Worm (Caenorhabditis elegans) whole organism, L2 larva: ENCODE measurements around the gene fzr-1.

Experiments
- R02D3.7 ChIP-seq: fragments of 150-350 bp; optimal IDR thresholded peaks from 2 replicates; lab custom pipeline; 2014; ENCODE audit warnings: missing biosample characterization, missing genetic modification characterization
- Y55F3AM.14 ChIP-seq: fragments of 200-800 bp; sonication (Bioruptor generic); optimal IDR thresholded peaks from 2 replicates; lab custom pipeline; 2018; ENCODE audit warnings: mild to moderate bottlenecking, missing genetic modification characterization, missing compliant biosample characterization
- ZK546.5 ChIP-seq: sonication (generic microtip); optimal IDR thresholded peaks from 2 replicates; lab custom pipeline; 2017; ENCODE audit warnings: missing biosample characterization, missing genetic modification characterization
- alr-1 ChIP-seq: fragments of 150-350 bp; optimal IDR thresholded peaks from 2 replicates; lab custom pipeline; 2014; ENCODE audit warnings: missing biosample characterization, missing genetic modification characterization
- aly-2 ChIP-seq: fragments of 150-350 bp; optimal IDR thresholded peaks from 2 replicates; lab custom pipeline; 2014; ENCODE audit warnings: missing biosample characterization, missing genetic modification characterization
- ama-1 ChIP-seq: fragments of 150-350 bp; optimal IDR thresholded peaks from 2 replicates; lab custom pipeline; 2018; ENCODE audit warnings: inconsistent platforms
- ceh-16 ChIP-seq: fragments of 150-350 bp; optimal IDR thresholded peaks from 2 replicates; lab custom pipeline; 2014; ENCODE audit warnings: missing biosample characterization, missing genetic modification characterization
- ceh-82 ChIP-seq: fragments of 150-350 bp; optimal IDR thresholded peaks from 2 replicates; lab custom pipeline; 2014; ENCODE audit warnings: missing biosample characterization, missing genetic modification characterization
- crh-2 ChIP-seq: sonication (generic microtip); optimal IDR thresholded peaks from 2 replicates; lab custom pipeline; 2017; ENCODE audit warnings: missing biosample characterization, missing genetic modification characterization
- egl-27 ChIP-seq: sonication (generic microtip); optimal IDR thresholded peaks from 3 replicates; lab custom pipeline; 2017; ENCODE audit warnings: missing biosample characterization, missing genetic modification reagents, missing genetic modification characterization
- elt-1 ChIP-seq: fragments of 150-350 bp; optimal IDR thresholded peaks from 2 replicates; lab custom pipeline; 2014; ENCODE audit warnings: missing biosample characterization, missing genetic modification characterization
- elt-3 ChIP-seq: sonication (generic microtip); optimal IDR thresholded peaks from 2 replicates; lab custom pipeline; 2017; ENCODE audit warnings: missing biosample characterization, missing genetic modification characterization
- gmeb-1 ChIP-seq: fragments of 150-350 bp; optimal IDR thresholded peaks from 2 replicates; lab custom pipeline; 2014; ENCODE audit warnings: missing biosample characterization, missing genetic modification characterization
- lin-13 ChIP-seq: fragments of 150-350 bp; optimal IDR thresholded peaks from 2 replicates; lab custom pipeline; 2014; ENCODE audit warnings: missing biosample characterization, missing genetic modification reagents, missing genetic modification characterization
- lin-39 ChIP-seq: fragments of 150-350 bp; optimal IDR thresholded peaks from 2 replicates; lab custom pipeline; 2014; ENCODE audit warnings: missing biosample characterization, missing genetic modification reagents, missing genetic modification characterization
- lsy-2 ChIP-seq, 2 experiments: fragments of 150-350 bp in 1 of 2; sonication (generic microtip) in 1 of 2; optimal IDR thresholded peaks; 2 replicates each; lab custom pipeline; 2014 to 2017; ENCODE audit warnings: missing biosample characterization in 2 of 2, missing genetic modification characterization in 2 of 2
- mbf-1 ChIP-seq: sonication (generic microtip); optimal IDR thresholded peaks from 2 replicates; lab custom pipeline; 2017; ENCODE audit warnings: missing biosample characterization, missing genetic modification characterization
- nhr-11 ChIP-seq: fragments of 150-350 bp; optimal IDR thresholded peaks from 2 replicates; lab custom pipeline; 2014; ENCODE audit warnings: missing biosample characterization, missing genetic modification characterization
- nhr-12 ChIP-seq: fragments of 150-350 bp; optimal IDR thresholded peaks from 2 replicates; lab custom pipeline; 2014; ENCODE audit warnings: missing biosample characterization, missing genetic modification characterization
- nhr-21 ChIP-seq: fragments of 150-350 bp; optimal IDR thresholded peaks from 2 replicates; lab custom pipeline; 2014; ENCODE audit warnings: missing biosample characterization, missing genetic modification characterization
- nhr-23 ChIP-seq: fragments of 150-350 bp; optimal IDR thresholded peaks from 2 replicates; lab custom pipeline; 2014; ENCODE audit warnings: missing biosample characterization, missing genetic modification reagents, missing genetic modification characterization
- nhr-237 ChIP-seq: fragments of 150-350 bp; optimal IDR thresholded peaks from 2 replicates; lab custom pipeline; 2014; ENCODE audit warnings: missing biosample characterization, missing genetic modification characterization
- nhr-6 ChIP-seq: fragments of 150-350 bp; optimal IDR thresholded peaks from 2 replicates; lab custom pipeline; 2014; ENCODE audit warnings: missing biosample characterization, missing genetic modification characterization
- nhr-77 ChIP-seq: fragments of 150-350 bp; optimal IDR thresholded peaks from 2 replicates; lab custom pipeline; 2014; ENCODE audit warnings: missing biosample characterization, missing genetic modification characterization
- sem-4 ChIP-seq: fragments of 150-350 bp; optimal IDR thresholded peaks from 2 replicates; lab custom pipeline; 2014; ENCODE audit warnings: missing biosample characterization, missing genetic modification reagents, missing genetic modification characterization
- skn-1 ChIP-seq: sonication (generic microtip); optimal IDR thresholded peaks from 2 replicates; lab custom pipeline; 2017; ENCODE audit warnings: missing biosample characterization, missing genetic modification characterization
- sma-3 ChIP-seq: sonication (generic microtip); optimal IDR thresholded peaks from 2 replicates; lab custom pipeline; 2016; ENCODE audit warnings: missing genetic modification reagents, missing genetic modification characterization, missing compliant biosample characterization
- sma-9 ChIP-seq, 2 experiments: fragments of 150-350 bp in 1 of 2; sonication (generic microtip) in 1 of 2; optimal IDR thresholded peaks; 2 replicates each; lab custom pipeline; 2014 to 2016; ENCODE audit warnings: missing genetic modification characterization in 2 of 2, mild to moderate bottlenecking in 1 of 2, missing biosample characterization in 1 of 2, missing compliant biosample characterization in 1 of 2, missing genetic modification reagents in 1 of 2, moderate library complexity in 1 of 2
- snpc-4 ChIP-seq: fragments of 150-350 bp; optimal IDR thresholded peaks from 2 replicates; lab custom pipeline; 2014; ENCODE audit warnings: missing biosample characterization, missing genetic modification characterization
- zag-1 ChIP-seq: fragments of 150-350 bp; optimal IDR thresholded peaks from 2 replicates; lab custom pipeline; 2014; ENCODE audit warnings: missing biosample characterization, missing genetic modification characterization
- ztf-11 ChIP-seq: sonication (generic microtip); optimal IDR thresholded peaks from 2 replicates; lab custom pipeline; 2017; ENCODE audit warnings: missing biosample characterization, missing genetic modification characterization
- ztf-4 ChIP-seq: fragments of 150-350 bp; optimal IDR thresholded peaks from 2 replicates; lab custom pipeline; 2014; ENCODE audit warnings: missing biosample characterization, missing genetic modification characterization

Gene fzr-1

DNA sequence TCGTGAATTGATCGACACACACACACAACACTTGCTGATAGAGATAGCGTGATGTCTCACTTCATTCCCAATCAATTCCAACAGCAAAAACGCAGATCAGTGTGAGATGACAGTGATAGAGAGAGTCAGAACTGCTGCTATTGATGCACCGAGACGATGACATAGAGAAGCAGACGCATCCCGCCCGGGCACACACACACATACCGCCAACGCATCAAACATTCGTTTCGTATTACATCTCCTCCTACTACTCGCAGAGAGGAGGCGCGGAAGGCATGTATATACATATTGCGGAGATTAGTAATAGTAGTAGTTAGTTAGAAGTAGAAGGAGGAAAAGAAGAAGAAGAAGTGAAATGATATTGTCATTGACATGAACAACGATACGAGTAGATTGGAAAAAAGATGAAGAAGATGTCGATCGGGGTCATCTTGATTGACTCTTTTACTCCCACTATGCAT is 24.8 kb downstream of the fzr-1 start (continued):
- TF ChIP-seq elt-1 (tag; lab: Kevin White, UChicago) (peak; percentile 81), crh-2 (tag; lab: Kevin White, UChicago) (peak; percentile 45), lin-13 (GFP tag; lab: Kevin White, UChicago) (peak; percentile 5), ceh-16 (peak; percentile 62), nhr-237 (tag; lab: Kevin White, UChicago) (no peak), ZK546.5 (tag; lab: Kevin White, UChicago) (no peak), ceh-82 (no peak), gmeb-1 (tag; lab: Kevin White, UChicago) (no peak), nhr-6 (no peak), nhr-77 (tag; lab: Kevin White, UChicago) (no peak), zag-1 (tag; lab: Kevin White, UChicago) (no peak), nhr-11 (tag; lab: Kevin White, UChicago) (no peak), sem-4 (no peak)

DNA sequence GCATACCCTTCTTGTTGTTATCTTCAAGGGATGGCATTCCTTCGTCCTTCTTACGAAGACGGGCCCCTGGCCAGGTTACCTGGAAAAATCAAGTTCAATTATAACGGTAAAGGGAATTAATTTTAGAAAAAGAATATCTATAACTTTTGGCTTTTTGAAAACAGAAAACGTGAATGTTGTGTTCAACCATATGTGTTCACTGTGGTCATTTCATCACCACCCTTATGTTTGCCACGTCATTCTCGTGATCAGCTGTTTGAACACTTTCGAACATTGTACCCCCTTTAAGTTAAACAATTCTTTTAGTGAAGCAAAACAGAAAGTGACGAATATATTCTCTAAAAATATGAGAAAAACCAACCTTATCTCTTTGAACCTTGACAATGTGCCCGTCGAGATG is 25.5 kb downstream of the fzr-1 start:
- TF ChIP-seq snpc-4 (tag; lab: Kevin White, UChicago) (no peak), alr-1 (tag; lab: Kevin White, UChicago) (no peak), ztf-11 (tag; lab: Kevin White, UChicago) (no peak), elt-3 (tag; lab: Kevin White, UChicago) (no peak), nhr-21 (tag; lab: Kevin White, UChicago) (no peak)

DNA sequence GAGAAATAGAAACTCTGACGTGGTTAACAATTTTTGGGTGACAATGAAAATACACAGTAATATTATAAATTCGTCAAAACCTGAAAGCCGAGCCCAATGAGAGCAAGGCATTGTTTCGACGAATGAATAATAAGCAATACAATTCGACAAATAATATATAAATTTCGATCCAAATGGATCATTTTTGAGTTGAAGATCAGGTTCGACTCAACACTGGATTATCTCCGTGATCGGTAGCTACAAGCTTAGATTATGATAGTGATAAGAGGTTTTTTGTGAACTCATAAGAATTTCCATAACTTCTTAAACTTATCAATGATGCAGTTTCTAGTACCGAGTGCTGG is 26.4 kb downstream of the fzr-1 start:
- TF ChIP-seq Y55F3AM.14 (no peak), lsy-2 (tag; optimal IDR thresholded peaks at IDR 0.05; lab: Kevin White, UChicago) (peak in 1 of 2 experiments; percentile 7), sma-9 (GFP tag; optimal IDR thresholded peaks at IDR 0.05; lab: Kevin White, UChicago) (peak; percentile 10), sma-9 (tag; optimal IDR thresholded peaks at IDR 0.05; lab: Kevin White, UChicago) (no peak), nhr-21 (tag; lab: Kevin White, UChicago) (peak; percentile 51)

DNA sequence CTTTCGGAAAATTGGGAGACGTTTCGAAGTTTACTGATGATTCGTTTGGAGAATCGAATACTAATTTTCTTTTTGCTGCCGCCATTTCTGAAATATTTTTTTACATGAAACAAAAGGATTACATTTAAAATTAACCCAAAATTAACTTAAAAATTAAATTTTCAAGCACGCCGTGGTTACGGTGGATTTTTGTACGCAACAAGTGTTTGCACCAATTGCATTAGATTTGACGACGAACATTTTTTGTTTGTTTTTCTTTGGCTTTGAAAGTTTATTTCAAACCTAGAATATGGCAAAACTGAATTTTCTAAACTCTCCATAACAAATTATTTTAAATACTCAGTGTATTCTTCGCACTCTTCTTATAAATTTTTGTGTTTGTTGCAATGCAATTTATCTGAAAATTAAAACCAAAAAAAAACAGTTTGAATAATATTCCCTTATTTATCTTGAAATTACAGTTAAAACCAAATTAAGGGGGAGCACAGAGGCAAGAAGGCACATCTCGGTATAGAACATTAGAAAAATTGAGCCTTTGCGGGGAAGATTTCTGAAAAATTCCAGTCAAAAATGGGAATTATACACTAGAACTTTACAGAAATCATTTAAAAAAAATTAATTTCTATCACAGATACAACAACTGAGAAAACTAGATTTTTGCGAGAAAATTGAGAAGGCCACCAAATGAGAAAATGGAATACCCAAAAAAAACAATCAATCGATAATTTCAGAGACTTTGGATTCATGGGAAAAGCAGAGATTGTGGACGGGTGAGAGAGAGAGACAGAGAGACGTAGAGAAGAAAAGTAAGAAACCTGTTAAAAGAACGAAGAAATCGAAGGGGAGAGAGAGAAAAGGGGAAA is 27.0 kb downstream of the fzr-1 start, which contains the start of gene hal-3:
Gene hal-3, minus strand, starts transcription at position 87 of the 863 bp plus-strand sequence.
- TF ChIP-seq nhr-11 (tag; lab: Kevin White, UChicago), result peak; percentile 21
- peak; percentile 36 for TF ChIP-seq sma-3 (GFP tag; lab: Kevin White, UChicago)
- no peak for TF ChIP-seq nhr-6
- peak in 1 of 2 experiments; percentile 53 for TF ChIP-seq lsy-2 (tag; optimal IDR thresholded peaks at IDR 0.05; lab: Kevin White, UChicago)
- no peak for TF ChIP-seq ztf-4 (tag; lab: Kevin White, UChicago)
- no peak for TF ChIP-seq alr-1 (tag; lab: Kevin White, UChicago)

DNA sequence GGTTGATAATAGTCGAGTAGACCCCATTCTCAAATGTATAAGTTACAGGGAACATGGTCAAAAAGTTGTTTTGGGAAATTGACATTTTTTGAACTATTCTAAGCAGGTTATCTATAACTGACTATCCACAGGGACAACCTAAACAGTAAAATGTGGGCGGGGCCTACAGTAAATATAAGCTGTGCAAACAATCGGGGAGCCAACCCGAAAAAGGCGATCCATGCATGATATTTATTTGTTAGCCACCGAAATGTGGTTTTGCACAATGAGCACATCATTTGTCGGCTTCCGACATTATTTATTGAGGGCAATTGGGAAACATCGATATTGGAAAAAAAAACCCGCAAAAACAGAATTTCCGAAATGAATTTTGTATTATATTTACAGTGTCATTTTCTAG is 29.5 kb downstream of the fzr-1 start, which contains the start of gene hlh-6:
Gene hlh-6, minus strand, starts transcription at position 101 of the 400 bp plus-strand sequence.
- TF ChIP-seq egl-27 (tag; lab: Kevin White, UChicago) (no peak), nhr-12 (tag; lab: Kevin White, UChicago) (no peak), skn-1 (tag; lab: Kevin White, UChicago) (no peak), nhr-23 (tag; lab: Kevin White, UChicago) (no peak), zag-1 (tag; lab: Kevin White, UChicago) (no peak), mbf-1 (tag; lab: Kevin White, UChicago) (no peak), gmeb-1 (tag; lab: Kevin White, UChicago) (no peak), aly-2 (tag; lab: Kevin White, UChicago) (no peak), ama-1 (lab: Kevin White, UChicago) (no peak), ztf-11 (tag; lab: Kevin White, UChicago) (no peak), ztf-4 (tag; lab: Kevin White, UChicago) (no peak), lin-39 (tag; lab: Kevin White, UChicago) (no peak), R02D3.7 (tag; lab: Kevin White, UChicago) (no peak), ceh-82 (no peak), ZK546.5 (tag; lab: Kevin White, UChicago) (no peak)
- TF ChIP-seq, all 48 proteins: peak for 0
